Worm (Caenorhabditis elegans) whole organism, early embryonic: ENCODE results near the gene srt-28.

Experiments
- B0310.2 ChIP-seq: sonication (generic microtip); optimal IDR thresholded peaks from 2 replicates; lab custom pipeline; 2016; ENCODE audit warnings: mild to moderate bottlenecking, missing genetic modification characterization, missing compliant biosample characterization
- F13C5.2 ChIP-seq: sonication (generic microtip); optimal IDR thresholded peaks from 2 replicates; lab custom pipeline; 2017; ENCODE audit warnings: mild to moderate bottlenecking, missing genetic modification characterization, inconsistent platforms, missing compliant biosample characterization
- aly-1 ChIP-seq: sonication (generic microtip); optimal IDR thresholded peaks from 2 replicates; lab custom pipeline; 2016; ENCODE audit warnings: missing genetic modification characterization, missing compliant biosample characterization
- ama-1 ChIP-seq: fragments of 150-350 bp; optimal IDR thresholded peaks from 2 replicates; lab custom pipeline; 2014
- ceh-13 ChIP-seq: fragments of 200-800 bp; sonication (Bioruptor generic); optimal IDR thresholded peaks from 2 replicates; lab custom pipeline; 2018; ENCODE audit warnings: mild to moderate bottlenecking, missing genetic modification characterization, missing compliant biosample characterization
- ceh-36 ChIP-seq: sonication (generic microtip); optimal IDR thresholded peaks from 2 replicates; lab custom pipeline; 2016; ENCODE audit warnings: missing genetic modification characterization, inconsistent platforms, missing compliant biosample characterization
- ets-7 ChIP-seq: sonication (generic microtip); optimal IDR thresholded peaks from 2 replicates; lab custom pipeline; 2016; ENCODE audit warnings: missing genotype, missing genetic modification characterization, missing compliant biosample characterization
- flt-1 ChIP-seq: fragments of 200-800 bp; sonication (Bioruptor generic); IDR thresholded peaks from 2 replicates; pipeline ENCODE4 v1.3.6; 2022; ENCODE audit warnings: missing genetic modification characterization, missing compliant biosample characterization
- hmbx-1 ChIP-seq: sonication (generic microtip); optimal IDR thresholded peaks from 2 replicates; lab custom pipeline; 2016; ENCODE audit warnings: mild to moderate bottlenecking, missing genetic modification characterization, missing compliant biosample characterization
- hmg-4 ChIP-seq: fragments of 200-800 bp; sonication (Bioruptor generic); optimal IDR thresholded peaks from 2 replicates; lab custom pipeline; 2018; ENCODE audit warnings: mild to moderate bottlenecking, missing genetic modification characterization, missing compliant biosample characterization
- hnd-1 ChIP-seq: sonication (generic microtip); optimal IDR thresholded peaks from 2 replicates; lab custom pipeline; 2016; ENCODE audit warnings: missing genetic modification characterization, missing compliant biosample characterization
- pes-1 ChIP-seq: fragments of 200-800 bp; sonication (Bioruptor generic); IDR thresholded peaks from 2 replicates; pipeline ENCODE4 v1.3.6; 2022; ENCODE audit warnings: missing genetic modification reagents, missing genetic modification characterization, missing compliant biosample characterization
- scrt-1 ChIP-seq: fragments of 200-800 bp; sonication (Bioruptor generic); IDR thresholded peaks from 2 replicates; pipeline ENCODE4 v1.3.6; 2022; ENCODE audit warnings: missing genetic modification characterization, missing compliant biosample characterization
- sea-1 ChIP-seq: fragments of 200-800 bp; sonication (Bioruptor generic); conservative IDR thresholded peaks from 2 replicates; pipeline ENCODE4 v1.3.6; 2022; ENCODE audit warnings: missing genetic modification characterization, missing compliant biosample characterization
- tbx-11 ChIP-seq: fragments of 200-800 bp; sonication (Bioruptor generic); IDR thresholded peaks from 2 replicates; pipeline ENCODE4 v1.3.6; 2022; ENCODE audit warnings: missing genetic modification characterization, missing compliant biosample characterization
- tbx-37 ChIP-seq: fragments of 200-800 bp; sonication (Bioruptor generic); conservative IDR thresholded peaks from 2 replicates; pipeline ENCODE4 v1.3.6; 2022; ENCODE audit warnings: missing genetic modification reagents, missing genetic modification characterization, missing compliant biosample characterization
- tra-4 ChIP-seq: sonication (generic microtip); optimal IDR thresholded peaks from 2 replicates; lab custom pipeline; 2017; ENCODE audit warnings: missing genetic modification characterization, missing compliant biosample characterization

Gene srt-28

ce11 chrV:2750006-2750405, 36.6 kb upstream of the srt-28 start, which contains the start of gene srx-24:
TSS of gene srx-24 (minus strand) at chrV:2750106.
- TF ChIP-seq ets-7 (tag; lab: Kevin White, UChicago) (no peak), tbx-11 (no peak), ceh-13 (no peak), B0310.2 (tag; lab: Kevin White, UChicago) (no peak), tbx-37 (GFP tag; lab: Robert Waterston, UW) (no peak), hmbx-1 (tag; lab: Kevin White, UChicago) (no peak), hnd-1 (tag; lab: Kevin White, UChicago) (no peak), ama-1 (no peak), tra-4 (tag; lab: Kevin White, UChicago) (no peak)

- TF ChIP-seq tbx-37 (GFP tag; lab: Robert Waterston, UW) (no peak), flt-1 (GFP tag; lab: Robert Waterston, UW) (no peak), ceh-36 (no peak), F13C5.2 (no peak), aly-1 (tag; lab: Kevin White, UChicago) (no peak), scrt-1 (GFP tag; lab: Robert Waterston, UW) (no peak), hmg-4 (GFP tag; lab: Kevin White, UChicago) (no peak), sea-1 (GFP tag; lab: Robert Waterston, UW) (no peak), B0310.2 (tag; lab: Kevin White, UChicago) (no peak), ceh-13 (no peak), pes-1 (GFP tag; lab: Robert Waterston, UW) (no peak), hmbx-1 (tag; lab: Kevin White, UChicago) (no peak), hnd-1 (tag; lab: Kevin White, UChicago) (no peak), tbx-11 (no peak), ama-1 (no peak), ets-7 (tag; lab: Kevin White, UChicago) (no peak), tra-4 (tag; lab: Kevin White, UChicago) (no peak)
These were observed 33.0 kb upstream of the srt-28 start for ce11 chrV:2746404-2746803.

- TF ChIP-seq scrt-1 (GFP tag; lab: Robert Waterston, UW) (no peak), sea-1 (GFP tag; lab: Robert Waterston, UW) (no peak), flt-1 (GFP tag; lab: Robert Waterston, UW) (no peak), hmbx-1 (tag; lab: Kevin White, UChicago) (no peak)
These were observed 28.9 kb upstream of the srt-28 start, which contains the start of gene srg-62 for ce11 chrV:2742298-2742697. TSS of gene srg-62 (minus strand) at chrV:2742398.

ce11 chrV:2740228-2740627, 26.8 kb upstream of the srt-28 start, which contains the start of gene srg-61:
TSS of gene srg-61 (minus strand) at chrV:2740328.
- TF ChIP-seq tra-4 (tag; lab: Kevin White, UChicago) (no peak), ceh-36 (no peak), tbx-37 (GFP tag; lab: Robert Waterston, UW) (no peak), hmbx-1 (tag; lab: Kevin White, UChicago) (no peak), F13C5.2 (no peak), tbx-11 (no peak), hmg-4 (GFP tag; lab: Kevin White, UChicago) (no peak), pes-1 (GFP tag; lab: Robert Waterston, UW) (no peak), ets-7 (tag; lab: Kevin White, UChicago) (no peak), hnd-1 (tag; lab: Kevin White, UChicago) (no peak), sea-1 (GFP tag; lab: Robert Waterston, UW) (no peak), aly-1 (tag; lab: Kevin White, UChicago) (no peak), ceh-13 (no peak), scrt-1 (GFP tag; lab: Robert Waterston, UW) (no peak), ama-1 (no peak), flt-1 (GFP tag; lab: Robert Waterston, UW) (no peak)

ce11 chrV:2739607-2740006, 26.2 kb upstream of the srt-28 start:
- TF ChIP-seq B0310.2 (tag; lab: Kevin White, UChicago), result no peak
- TF ChIP-seq hmg-4 (GFP tag; lab: Kevin White, UChicago), result no peak
- no peak for TF ChIP-seq tbx-37 (GFP tag; lab: Robert Waterston, UW)
- no peak for TF ChIP-seq sea-1 (GFP tag; lab: Robert Waterston, UW)
- TF ChIP-seq F13C5.2, result no peak
- no peak for TF ChIP-seq ceh-13
- no peak for TF ChIP-seq hmbx-1 (tag; lab: Kevin White, UChicago)
- no peak for TF ChIP-seq tra-4 (tag; lab: Kevin White, UChicago)
- no peak for TF ChIP-seq tbx-11
- no peak for TF ChIP-seq ets-7 (tag; lab: Kevin White, UChicago)
- TF ChIP-seq pes-1 (GFP tag; lab: Robert Waterston, UW), result no peak

- TF ChIP-seq hnd-1 (tag; lab: Kevin White, UChicago), result no peak
- TF ChIP-seq pes-1 (GFP tag; lab: Robert Waterston, UW), result no peak
- no peak for TF ChIP-seq hmg-4 (GFP tag; lab: Kevin White, UChicago)
- no peak for TF ChIP-seq tra-4 (tag; lab: Kevin White, UChicago)
- no peak for TF ChIP-seq flt-1 (GFP tag; lab: Robert Waterston, UW)
- no peak for TF ChIP-seq ets-7 (tag; lab: Kevin White, UChicago)
- TF ChIP-seq tbx-37 (GFP tag; lab: Robert Waterston, UW), result no peak
- TF ChIP-seq aly-1 (tag; lab: Kevin White, UChicago), result no peak
- TF ChIP-seq tbx-11, result no peak
- TF ChIP-seq F13C5.2, result no peak
- no peak for TF ChIP-seq scrt-1 (GFP tag; lab: Robert Waterston, UW)
- TF ChIP-seq B0310.2 (tag; lab: Kevin White, UChicago), result no peak
- TF ChIP-seq sea-1 (GFP tag; lab: Robert Waterston, UW), result no peak
- TF ChIP-seq hmbx-1 (tag; lab: Kevin White, UChicago), result no peak
- TF ChIP-seq ceh-36, result no peak
- no peak for TF ChIP-seq ama-1
- no peak for TF ChIP-seq ceh-13
These were observed 24.7 kb upstream of the srt-28 start, which contains the start of gene srg-56 for ce11 chrV:2738174-2738573. TSS of gene srg-56 (minus strand) at chrV:2738274.

ce11 chrV:2734360-2734759, 20.9 kb upstream of the srt-28 start, which contains the start of gene srg-57:
TSS of gene srg-57 (minus strand) at chrV:2734460.
- TF ChIP-seq ets-7 (tag; lab: Kevin White, UChicago), result no peak
- TF ChIP-seq sea-1 (GFP tag; lab: Robert Waterston, UW), result no peak
- no peak for TF ChIP-seq flt-1 (GFP tag; lab: Robert Waterston, UW)
- TF ChIP-seq tbx-37 (GFP tag; lab: Robert Waterston, UW), result no peak
- TF ChIP-seq tbx-11, result no peak
- TF ChIP-seq B0310.2 (tag; lab: Kevin White, UChicago), result no peak
- TF ChIP-seq hmbx-1 (tag; lab: Kevin White, UChicago), result no peak
- TF ChIP-seq F13C5.2, result no peak
- no peak for TF ChIP-seq scrt-1 (GFP tag; lab: Robert Waterston, UW)
- TF ChIP-seq hmg-4 (GFP tag; lab: Kevin White, UChicago), result no peak
- TF ChIP-seq hnd-1 (tag; lab: Kevin White, UChicago), result no peak
